Worm (Caenorhabditis elegans) whole organism, late embryonic: Measurements from ENCODE around the gene dyci-1.

Experiments used
- C08G9.2 ChIP-seq: sonication (generic microtip); optimal IDR thresholded peaks from 2 replicates; lab custom pipeline; 2016; ENCODE audit warnings: mild to moderate bottlenecking, missing genetic modification characterization, moderate library complexity, missing compliant biosample characterization
- C38D4.7 ChIP-seq: fragments of 200-800 bp; sonication (Bioruptor generic); optimal IDR thresholded peaks from 2 replicates; lab custom pipeline; 2018; ENCODE audit warnings: mild to moderate bottlenecking, missing genetic modification characterization, moderate library complexity, missing compliant biosample characterization
- F13H6.1 ChIP-seq: sonication (generic microtip); optimal IDR thresholded peaks from 2 replicates; lab custom pipeline; 2016; ENCODE audit warnings: missing genetic modification characterization, missing compliant biosample characterization
- K09A11.1 ChIP-seq: sonication (generic microtip); optimal IDR thresholded peaks from 2 replicates; lab custom pipeline; 2017; ENCODE audit warnings: antibody characterized with exemption, mild to moderate bottlenecking, missing genetic modification characterization, missing compliant biosample characterization; ENCODE audit not compliant: insufficient read depth
- T23F11.4 ChIP-seq: fragments of 200-800 bp; sonication (Bioruptor generic); optimal IDR thresholded peaks from 2 replicates; lab custom pipeline; 2018; ENCODE audit warnings: mild to moderate bottlenecking, missing genetic modification characterization, missing compliant biosample characterization
- Y22D7AL.16 ChIP-seq: sonication (generic microtip); optimal IDR thresholded peaks from 2 replicates; lab custom pipeline; 2016; ENCODE audit warnings: missing genetic modification characterization, missing compliant biosample characterization
- ama-1 ChIP-seq: fragments of 150-350 bp; optimal IDR thresholded peaks from 2 replicates; lab custom pipeline; 2014
- ceh-14 ChIP-seq: sonication (generic microtip); optimal IDR thresholded peaks from 2 replicates; lab custom pipeline; 2016; ENCODE audit warnings: missing genotype, missing genetic modification characterization, missing compliant biosample characterization
- ceh-18 ChIP-seq: sonication (generic microtip); optimal IDR thresholded peaks from 2 replicates; lab custom pipeline; 2016; ENCODE audit warnings: missing genetic modification characterization, missing compliant biosample characterization
- ceh-19 ChIP-seq: fragments of 200-800 bp; sonication (Bioruptor generic); optimal IDR thresholded peaks from 2 replicates; lab custom pipeline; 2018; ENCODE audit warnings: mild to moderate bottlenecking, missing genetic modification characterization, missing compliant biosample characterization
- ceh-2 ChIP-seq: sonication (generic microtip); optimal IDR thresholded peaks from 2 replicates; lab custom pipeline; 2016; ENCODE audit warnings: missing genotype, missing genetic modification characterization, missing compliant biosample characterization
- ceh-22 ChIP-seq: sonication (generic microtip); optimal IDR thresholded peaks from 2 replicates; lab custom pipeline; 2017; ENCODE audit warnings: missing biosample characterization, missing genetic modification characterization
- ceh-30 ChIP-seq: fragments of 150-350 bp; optimal IDR thresholded peaks from 2 replicates; lab custom pipeline; 2014; ENCODE audit warnings: missing biosample characterization, missing genetic modification characterization
- ceh-31 ChIP-seq: sonication (generic microtip); optimal IDR thresholded peaks from 2 replicates; lab custom pipeline; 2016; ENCODE audit warnings: missing genetic modification characterization, missing compliant biosample characterization
- ceh-34 ChIP-seq: sonication (generic microtip); optimal IDR thresholded peaks from 2 replicates; lab custom pipeline; 2016; ENCODE audit warnings: mild to moderate bottlenecking, missing genetic modification characterization, missing compliant biosample characterization
- ceh-6 ChIP-seq: fragments of 200-800 bp; sonication (Bioruptor generic); optimal IDR thresholded peaks from 2 replicates; lab custom pipeline; 2018; ENCODE audit warnings: mild to moderate bottlenecking, missing genetic modification characterization, missing compliant biosample characterization
- che-1 ChIP-seq: sonication (generic microtip); optimal IDR thresholded peaks from 2 replicates; lab custom pipeline; 2016; ENCODE audit warnings: mild to moderate bottlenecking, missing genetic modification characterization, missing compliant biosample characterization
- elt-2 ChIP-seq: sonication (generic microtip); optimal IDR thresholded peaks from 2 replicates; lab custom pipeline; 2016; ENCODE audit warnings: missing genetic modification reagents, missing genetic modification characterization, missing compliant biosample characterization
- ets-4 ChIP-seq: sonication (generic microtip); optimal IDR thresholded peaks from 2 replicates; lab custom pipeline; 2016; ENCODE audit warnings: missing genetic modification characterization, missing compliant biosample characterization
- fax-1 ChIP-seq: sonication (generic microtip); optimal IDR thresholded peaks from 2 replicates; lab custom pipeline; 2016; ENCODE audit warnings: missing genotype, missing genetic modification characterization, missing compliant biosample characterization
- fkh-10 ChIP-seq: fragments of 150-350 bp; optimal IDR thresholded peaks from 2 replicates; lab custom pipeline; 2014; ENCODE audit warnings: missing biosample characterization, missing genetic modification reagents, missing genetic modification characterization
- gmeb-2 ChIP-seq: sonication (generic microtip); optimal IDR thresholded peaks from 2 replicates; lab custom pipeline; 2016; ENCODE audit warnings: missing genetic modification characterization, inconsistent platforms, missing compliant biosample characterization
- hlh-13 ChIP-seq: fragments of 200-800 bp; sonication (Bioruptor generic); optimal IDR thresholded peaks from 2 replicates; lab custom pipeline; 2018; ENCODE audit warnings: mild to moderate bottlenecking, missing genetic modification characterization, missing compliant biosample characterization
- hlh-15 ChIP-seq: sonication (generic microtip); optimal IDR thresholded peaks from 2 replicates; lab custom pipeline; 2016; ENCODE audit warnings: missing genetic modification characterization, missing compliant biosample characterization
- hlh-30 ChIP-seq: sonication (generic microtip); optimal IDR thresholded peaks from 2 replicates; lab custom pipeline; 2017; ENCODE audit warnings: antibody characterized with exemption, missing genetic modification characterization, missing compliant biosample characterization; ENCODE audit not compliant: insufficient read depth
- hlh-6 ChIP-seq: sonication (generic microtip); optimal IDR thresholded peaks from 2 replicates; lab custom pipeline; 2016; ENCODE audit warnings: missing genotype, missing genetic modification characterization, missing compliant biosample characterization
- hlh-8 ChIP-seq: sonication (generic microtip); optimal IDR thresholded peaks from 2 replicates; lab custom pipeline; 2016; ENCODE audit warnings: missing genotype, missing genetic modification characterization, missing compliant biosample characterization
- lim-6 ChIP-seq: sonication (generic microtip); optimal IDR thresholded peaks from 2 replicates; lab custom pipeline; 2016; ENCODE audit warnings: missing genetic modification characterization, missing compliant biosample characterization
- nfya-1 ChIP-seq: sonication (generic microtip); optimal IDR thresholded peaks from 2 replicates; lab custom pipeline; 2017; ENCODE audit warnings: missing genetic modification characterization, mild to moderate bottlenecking, missing compliant biosample characterization, antibody characterized with exemption, moderate library complexity
- nhr-11 ChIP-seq: fragments of 150-350 bp; optimal IDR thresholded peaks from 2 replicates; lab custom pipeline; 2014; ENCODE audit warnings: missing biosample characterization, missing genetic modification characterization
- nhr-232 ChIP-seq: sonication (generic microtip); optimal IDR thresholded peaks from 2 replicates; lab custom pipeline; 2016; ENCODE audit warnings: missing genetic modification characterization, missing compliant biosample characterization
- npax-4 ChIP-seq: sonication (generic microtip); optimal IDR thresholded peaks from 2 replicates; lab custom pipeline; 2016; ENCODE audit warnings: missing genetic modification characterization, missing compliant biosample characterization
- pax-1 ChIP-seq: fragments of 150-350 bp; optimal IDR thresholded peaks from 2 replicates; lab custom pipeline; 2014; ENCODE audit warnings: missing biosample characterization, missing genetic modification characterization
- pha-4 ChIP-seq: fragments of 150-350 bp; optimal IDR thresholded peaks from 2 replicates; lab custom pipeline; 2018; ENCODE audit warnings: missing biosample characterization, missing genetic modification reagents, missing genetic modification characterization
- pqm-1 ChIP-seq: sonication (generic microtip); optimal IDR thresholded peaks from 2 replicates; lab custom pipeline; 2016; ENCODE audit warnings: missing genetic modification characterization, missing compliant biosample characterization
- pros-1 ChIP-seq: fragments of 150-350 bp; optimal IDR thresholded peaks from 2 replicates; lab custom pipeline; 2014; ENCODE audit warnings: missing biosample characterization, missing genetic modification reagents, missing genetic modification characterization
- sdc-2 ChIP-seq: sonication (generic microtip); optimal IDR thresholded peaks from 2 replicates; lab custom pipeline; 2016; ENCODE audit warnings: missing genotype, missing genetic modification characterization, missing compliant biosample characterization
- sox-2 ChIP-seq: fragments of 200-800 bp; sonication (Bioruptor generic); IDR thresholded peaks from 2 replicates; pipeline ENCODE4 v1.3.6; 2022; ENCODE audit warnings: missing genetic modification reagents, missing genetic modification characterization, missing compliant biosample characterization
- tbx-2 ChIP-seq: sonication (generic microtip); optimal IDR thresholded peaks from 2 replicates; lab custom pipeline; 2016; ENCODE audit warnings: missing genetic modification characterization, missing compliant biosample characterization
- ttx-3 ChIP-seq: sonication (generic microtip); optimal IDR thresholded peaks from 2 replicates; lab custom pipeline; 2016; ENCODE audit warnings: missing genetic modification reagents, missing genetic modification characterization, missing compliant biosample characterization
- unc-3 ChIP-seq, 2 experiments: fragments of 200-800 bp in 1 of 2; sonication (Bioruptor generic) in 1 of 2; sonication (generic microtip) in 1 of 2; conservative IDR thresholded peaks in 1 of 2; optimal IDR thresholded peaks in 1 of 2; 2 replicates each; pipeline versions ENCODE4 v1.3.6 to Lab custom; 2016 to 2022; ENCODE audit warnings: missing compliant biosample characterization in 2 of 2, missing genetic modification characterization in 2 of 2, missing genetic modification reagents in 1 of 2
- unc-55 ChIP-seq: sonication (generic microtip); optimal IDR thresholded peaks from 2 replicates; lab custom pipeline; 2017; ENCODE audit warnings: missing biosample characterization, missing genetic modification reagents, missing genetic modification characterization
- zip-5 ChIP-seq: sonication (generic microtip); optimal IDR thresholded peaks from 2 replicates; lab custom pipeline; 2016; ENCODE audit warnings: missing genetic modification characterization, missing compliant biosample characterization

The dyci-1 gene

ce11 chrIV:6762416-6762815 lies 22.7 kb downstream of the dyci-1 start, which contains the start of gene spd-3:
spd-3 (plus strand) TSS chrIV:6762716.
- TF ChIP-seq hlh-15 (tag; lab: Kevin White, UChicago), result no peak
- no peak for TF ChIP-seq pros-1
- no peak for TF ChIP-seq che-1 (tag; lab: Kevin White, UChicago)
- no peak for TF ChIP-seq F13H6.1 (tag; lab: Kevin White, UChicago)
- TF ChIP-seq nhr-11 (tag; lab: Kevin White, UChicago), result no peak
- TF ChIP-seq hlh-30 (tag; lab: Kevin White, UChicago), result no peak
- TF ChIP-seq ama-1, result no peak
- no peak for TF ChIP-seq ceh-19
- no peak for TF ChIP-seq ceh-30 (tag; lab: Kevin White, UChicago)
- TF ChIP-seq hlh-6 (tag; lab: Kevin White, UChicago), result no peak
- no peak for TF ChIP-seq ttx-3 (tag; lab: Kevin White, UChicago)
- no peak for TF ChIP-seq hlh-8

ce11 chrIV:6757614-6758013 lies 27.5 kb downstream of the dyci-1 start:
- no peak for TF ChIP-seq elt-2 (tag; lab: Kevin White, UChicago)
- no peak for TF ChIP-seq pax-1 (tag; lab: Kevin White, UChicago)
- TF ChIP-seq unc-3 (GFP tag; conservative IDR thresholded peaks at IDR 0.05; lab: Robert Waterston, UW), result no peak
- TF ChIP-seq unc-3 (tag; optimal IDR thresholded peaks at IDR 0.05; lab: Kevin White, UChicago), result no peak
- TF ChIP-seq zip-5 (tag; lab: Kevin White, UChicago), result no peak

DNA sequence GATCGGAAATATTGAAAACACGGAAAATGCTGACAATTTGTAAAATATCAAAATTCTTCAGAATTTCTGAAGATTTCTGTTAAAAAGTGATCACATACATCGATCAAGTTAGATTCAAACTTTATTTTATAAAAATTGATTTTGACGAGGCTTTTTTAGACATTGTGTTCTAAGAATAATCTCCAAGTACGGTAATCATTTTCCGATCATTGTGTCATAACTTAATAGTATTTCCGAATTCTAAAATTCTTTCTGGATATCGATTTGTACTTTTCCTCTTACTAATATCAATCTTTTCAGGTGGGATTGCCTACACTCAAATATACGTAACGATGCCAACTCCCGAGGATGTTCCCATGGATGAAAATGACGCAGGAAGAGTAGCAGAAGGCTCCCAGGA lies 28.1 kb downstream of the dyci-1 start, which contains the start of gene usp-4:
usp-4 (plus strand) TSS at position 301 of the 400 bp plus-strand sequence.
- no peak for TF ChIP-seq pax-1 (tag; lab: Kevin White, UChicago)
- no peak for TF ChIP-seq nfya-1
- no peak for TF ChIP-seq tbx-2 (tag; lab: Kevin White, UChicago)
- no peak for TF ChIP-seq ceh-30 (tag; lab: Kevin White, UChicago)
- TF ChIP-seq hlh-8, result no peak
- no peak for TF ChIP-seq ceh-22
- no peak for TF ChIP-seq lim-6
- no peak for TF ChIP-seq zip-5 (tag; lab: Kevin White, UChicago)
- no peak for TF ChIP-seq hlh-13 (GFP tag; lab: Kevin White, UChicago)
- no peak for TF ChIP-seq pqm-1 (tag; lab: Kevin White, UChicago)
- TF ChIP-seq npax-4 (tag; lab: Kevin White, UChicago), result no peak
- TF ChIP-seq elt-2 (tag; lab: Kevin White, UChicago), result no peak
- TF ChIP-seq, all 69 proteins: peak for 0

DNA sequence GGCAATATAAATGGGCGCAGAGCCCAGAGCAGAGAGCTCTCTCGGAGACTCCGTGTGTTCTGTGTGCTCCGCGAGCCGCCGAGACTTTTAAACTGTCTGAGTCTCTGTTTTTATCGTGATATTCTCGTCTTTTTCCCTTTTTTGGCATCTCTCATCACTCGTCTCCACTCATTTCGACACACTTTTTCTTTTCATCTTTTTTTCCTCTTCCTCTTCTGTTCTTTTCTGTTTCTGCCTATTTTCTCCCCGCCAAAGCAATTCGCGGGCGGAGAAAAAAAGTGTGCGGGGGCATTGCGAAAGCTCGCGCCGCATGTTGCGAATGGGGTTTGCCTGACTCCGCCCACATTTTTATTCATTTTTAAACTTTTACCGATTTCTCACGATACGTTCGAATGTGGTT lies 28.7 kb downstream of the dyci-1 start:
- no peak for TF ChIP-seq pha-4
- peak; percentile 71 for TF ChIP-seq fax-1 (tag; lab: Kevin White, UChicago)
- TF ChIP-seq F13H6.1 (tag; lab: Kevin White, UChicago), result peak; percentile 86
- TF ChIP-seq ceh-18 (tag; lab: Kevin White, UChicago), result peak; percentile 92
- TF ChIP-seq C38D4.7 (GFP tag; lab: Kevin White, UChicago), result peak; percentile 65
- peak; percentile 25; the same call in 1 of the 2 replicates for TF ChIP-seq sox-2
- TF ChIP-seq hlh-13 (GFP tag; lab: Kevin White, UChicago), result no peak
- peak; percentile 73 for TF ChIP-seq ttx-3 (tag; lab: Kevin White, UChicago)
- TF ChIP-seq ceh-19, result peak; percentile 90
- TF ChIP-seq elt-2 (tag; lab: Kevin White, UChicago), result peak; percentile 92
- TF ChIP-seq fkh-10, result peak; percentile 22
- peak; percentile 71 for TF ChIP-seq T23F11.4
- peak; percentile 63 for TF ChIP-seq ceh-6
- peak; percentile 92 for TF ChIP-seq ceh-14
- peak; percentile 58 for TF ChIP-seq Y22D7AL.16 (tag; lab: Kevin White, UChicago)
- TF ChIP-seq ets-4, result peak; percentile 54
- TF ChIP-seq sdc-2, result peak; percentile 73
- peak; percentile 62 for TF ChIP-seq C08G9.2 (tag; lab: Kevin White, UChicago)
- TF ChIP-seq K09A11.1, result peak; percentile 83
- TF ChIP-seq ceh-30 (tag; lab: Kevin White, UChicago), result no peak
- peak; percentile 50 for TF ChIP-seq pax-1 (tag; lab: Kevin White, UChicago)
- TF ChIP-seq ceh-31 (tag; lab: Kevin White, UChicago), result peak; percentile 92
- TF ChIP-seq hlh-15 (tag; lab: Kevin White, UChicago), result peak; percentile 53
- peak; percentile 90 for TF ChIP-seq hlh-6 (tag; lab: Kevin White, UChicago)
- no peak for TF ChIP-seq ama-1
- peak; percentile 67 for TF ChIP-seq nhr-232 (tag; lab: Kevin White, UChicago)
- peak; percentile 54 for TF ChIP-seq npax-4 (tag; lab: Kevin White, UChicago)
- TF ChIP-seq unc-55, result no peak
- peak; percentile 74 for TF ChIP-seq unc-3 (GFP tag; conservative IDR thresholded peaks at IDR 0.05; lab: Robert Waterston, UW)
- TF ChIP-seq unc-3 (tag; optimal IDR thresholded peaks at IDR 0.05; lab: Kevin White, UChicago), result peak; percentile 75
- TF ChIP-seq ceh-2 (tag; lab: Kevin White, UChicago), result peak; percentile 84
- TF ChIP-seq gmeb-2 (tag; lab: Kevin White, UChicago), result peak; percentile 69
- peak; percentile 41 for TF ChIP-seq pros-1
- peak; percentile 86 for TF ChIP-seq ceh-34 (tag; lab: Kevin White, UChicago)
